Worm (Caenorhabditis elegans): Measurements from ENCODE around the gene K10B2.4.

K10B2.4 gene

ce11 chrII:6339511-6339910 is 21.2 kb downstream of the K10B2.4 start:
- TF ChIP-seq lin-35 (GFP tag; optimal IDR thresholded peaks at IDR 0.05) (peak in 1 of 2 experiments; percentile 6), elt-2 (tag; optimal IDR thresholded peaks at IDR 0.05) (peak; percentile 57), zip-4 (GFP tag; optimal IDR thresholded peaks at IDR 0.05) (no peak), lin-13 (GFP tag; optimal IDR thresholded peaks at IDR 0.05) (no peak)

ce11 chrII:6335358-6335757 is 25.4 kb downstream of the K10B2.4 start, which contains the start of gene C32D5.14:
Gene C32D5.14 (plus strand): TSS chrII:6335488.
- TF ChIP-seq nhr-76 (tag; optimal IDR thresholded peaks at IDR 0.05) (no peak), dsc-1 (tag; optimal IDR thresholded peaks at IDR 0.05) (peak; percentile 31), tlp-1 (tag; optimal IDR thresholded peaks at IDR 0.05) (no peak), fkh-8 (tag; optimal IDR thresholded peaks at IDR 0.05) (peak; percentile 89), nhr-71 (tag; optimal IDR thresholded peaks at IDR 0.05) (peak; percentile 46), nhr-47 (tag; optimal IDR thresholded peaks at IDR 0.05) (peak; percentile 15), nhr-90 (tag; optimal IDR thresholded peaks at IDR 0.05; ENCODE audit: poor library complexity) (no peak), pqm-1 (tag; optimal IDR thresholded peaks at IDR 0.05) (peak; percentile 41), nhr-11 (tag; optimal IDR thresholded peaks at IDR 0.05) (peak; percentile 6), efl-1 (optimal IDR thresholded peaks at IDR 0.05) (no peak), efl-1 (GFP tag; optimal IDR thresholded peaks at IDR 0.05 in 1 of 2) (peak in 1 of 2 experiments; percentile 88), elt-2 (tag; optimal IDR thresholded peaks at IDR 0.05) (peak; percentile 17), pax-3 (tag; optimal IDR thresholded peaks at IDR 0.05) (peak; percentile 35), ceh-90 (tag; optimal IDR thresholded peaks at IDR 0.05) (no peak)

ce11 chrII:6334745-6335260 is 26.0 kb downstream of the K10B2.4 start:
- TF ChIP-seq nhr-237 (tag; optimal IDR thresholded peaks at IDR 0.05) (no peak), lin-35 (GFP tag; optimal IDR thresholded peaks at IDR 0.05) (peak in 1 of 2 experiments; percentile 7), nhr-11 (tag; optimal IDR thresholded peaks at IDR 0.05) (no peak), elt-2 (tag; optimal IDR thresholded peaks at IDR 0.05) (peak; percentile 46), efl-1 (optimal IDR thresholded peaks at IDR 0.05) (no peak), efl-1 (GFP tag; optimal IDR thresholded peaks at IDR 0.05 in 1 of 2) (peak in 1 of 2 experiments; percentile 90), lin-14 (GFP tag; optimal IDR thresholded peaks at IDR 0.05) (peak; percentile 0)

- TF ChIP-seq pax-3 (tag; optimal IDR thresholded peaks at IDR 0.05) (no peak), sptf-1 (tag; optimal IDR thresholded peaks at IDR 0.05) (no peak), nhr-20 (tag; optimal IDR thresholded peaks at IDR 0.05) (no peak), dsc-1 (tag; optimal IDR thresholded peaks at IDR 0.05) (no peak), hlh-4 (tag; optimal IDR thresholded peaks at IDR 0.05) (no peak), xbp-1 (tag; optimal IDR thresholded peaks at IDR 0.05) (no peak), nhr-237 (tag; optimal IDR thresholded peaks at IDR 0.05) (no peak), ets-5 (GFP tag; IDR thresholded peaks at IDR 0.05) (no peak), hlh-17 (GFP tag; optimal IDR thresholded peaks at IDR 0.05; ENCODE audit: borderline replicate concordance) (no peak), unc-86 (tag; optimal IDR thresholded peaks at IDR 0.05) (no peak), nhr-12 (tag; optimal IDR thresholded peaks at IDR 0.05) (no peak), nhr-19 (GFP tag; conservative IDR thresholded peaks at IDR 0.05) (no peak), lin-14 (GFP tag; optimal IDR thresholded peaks at IDR 0.05) (no peak), lsy-2 (tag; optimal IDR thresholded peaks at IDR 0.05) (no peak), snpc-4 (tag; optimal IDR thresholded peaks at IDR 0.05) (no peak), lin-35 (GFP tag; optimal IDR thresholded peaks at IDR 0.05) (no peak), nhr-90 (tag; optimal IDR thresholded peaks at IDR 0.05; ENCODE audit: poor library complexity) (no peak), nhr-28 (tag; optimal IDR thresholded peaks at IDR 0.05) (no peak)
Observed at ce11 chrII:6333887-6334286, 26.9 kb downstream of the K10B2.4 start, which contains the start of gene ttc-39B. Gene ttc-39B (minus strand): TSS chrII:6333987.

- TF ChIP-seq ceh-88 (GFP tag; IDR thresholded peaks at IDR 0.05) (peak; percentile 70), fkh-8 (tag; optimal IDR thresholded peaks at IDR 0.05) (peak; percentile 93), snpc-4 (tag; optimal IDR thresholded peaks at IDR 0.05) (peak; percentile 88), skn-1 (tag; optimal IDR thresholded peaks at IDR 0.05) (peak; percentile 85), ama-1 (optimal IDR thresholded peaks at IDR 0.05) (peak; percentile 32), snu-23 (GFP tag; optimal IDR thresholded peaks at IDR 0.05) (peak; percentile 97), lir-3 (tag; optimal IDR thresholded peaks at IDR 0.05; ENCODE audit: poor library complexity) (peak; percentile 71), lin-13 (GFP tag; optimal IDR thresholded peaks at IDR 0.05) (peak; percentile 89), ztf-11 (tag; optimal IDR thresholded peaks at IDR 0.05) (peak in 1 of 2 experiments; percentile 84), C04F5.9 (tag; optimal IDR thresholded peaks at IDR 0.05) (peak; percentile 82), unc-98 (GFP tag; IDR thresholded peaks at IDR 0.05) (no peak), hpl-2 (GFP tag; optimal IDR thresholded peaks at IDR 0.05) (peak; percentile 87), pag-3 (tag; optimal IDR thresholded peaks at IDR 0.05; ENCODE audit: borderline replicate concordance, insufficient read depth) (no peak), nhr-11 (tag; optimal IDR thresholded peaks at IDR 0.05) (peak; percentile 71), nhr-76 (tag; optimal IDR thresholded peaks at IDR 0.05) (no peak), Y116A8C.19 (tag; optimal IDR thresholded peaks at IDR 0.05; ENCODE audit: borderline replicate concordance) (no peak), fkh-10 (GFP tag; optimal IDR thresholded peaks at IDR 0.05) (peak; percentile 91)
Observed at ce11 chrII:6331222-6331830, 29.4 kb downstream of the K10B2.4 start, which contains the start of gene set-4. Gene set-4 (minus strand): TSS chrII:6331341.
